Worm (Caenorhabditis elegans) whole organism, young adult: ENCODE measurements around the gene Y47G7B.2.

Source experiments
- B0019.2 ChIP-seq: fragments of 200-800 bp; sonication (Bioruptor generic); conservative IDR thresholded peaks from 2 replicates; pipeline ENCODE4 v1.3.6; 2022; ENCODE audit warnings: missing genetic modification reagents, missing genetic modification characterization, missing compliant biosample characterization
- B0261.1 ChIP-seq: sonication (generic microtip); optimal IDR thresholded peaks from 2 replicates; lab custom pipeline; 2016; ENCODE audit warnings: mild to moderate bottlenecking, missing genetic modification characterization, moderate library complexity, missing compliant biosample characterization
- C06A6.2 ChIP-seq: fragments of 200-800 bp; sonication (Bioruptor generic); conservative IDR thresholded peaks from 2 replicates; pipeline ENCODE4 v1.3.6; 2022; ENCODE audit warnings: missing genetic modification characterization, missing compliant biosample characterization
- D2030.7 ChIP-seq: fragments of 200-800 bp; sonication (Bioruptor generic); IDR thresholded peaks from 2 replicates; pipeline ENCODE4 v1.3.6; 2022; ENCODE audit warnings: missing genetic modification reagents, missing genetic modification characterization, missing compliant biosample characterization
- F10E7.11 ChIP-seq: sonication (generic microtip); optimal IDR thresholded peaks from 2 replicates; lab custom pipeline; 2017; ENCODE audit warnings: mild to moderate bottlenecking, missing genetic modification characterization, moderate library complexity, missing compliant biosample characterization
- F33H1.4 ChIP-seq: fragments of 200-800 bp; sonication (Bioruptor generic); IDR thresholded peaks from 2 replicates; pipeline ENCODE4 v1.3.6; 2022; ENCODE audit warnings: missing genetic modification reagents, missing genetic modification characterization, missing compliant biosample characterization
- F39B2.1 ChIP-seq: fragments of 200-800 bp; sonication (Bioruptor generic); IDR thresholded peaks from 2 replicates; pipeline ENCODE4 v1.3.6; 2022; ENCODE audit warnings: missing genetic modification reagents, missing genetic modification characterization, missing compliant biosample characterization
- F49E8.2 ChIP-seq: sonication (generic microtip); optimal IDR thresholded peaks from 3 replicates; lab custom pipeline; 2017; ENCODE audit warnings: missing genetic modification characterization, mild to moderate bottlenecking, missing compliant biosample characterization, antibody characterized with exemption, moderate library complexity; ENCODE audit not compliant: insufficient read depth
- F57A8.1 ChIP-seq: fragments of 200-800 bp; sonication (Bioruptor generic); optimal IDR thresholded peaks from 2 replicates; lab custom pipeline; 2018; ENCODE audit warnings: mild to moderate bottlenecking, missing genetic modification characterization, moderate library complexity, missing compliant biosample characterization
- F57C9.4 ChIP-seq: sonication (generic microtip); optimal IDR thresholded peaks from 2 replicates; lab custom pipeline; 2017; ENCODE audit warnings: mild to moderate bottlenecking, missing genetic modification characterization, missing compliant biosample characterization
- K12H6.12 ChIP-seq: fragments of 200-800 bp; sonication (Bioruptor generic); optimal IDR thresholded peaks from 2 replicates; lab custom pipeline; 2018; ENCODE audit warnings: mild to moderate bottlenecking, missing genetic modification characterization, missing compliant biosample characterization
- Y53F4B.3 ChIP-seq: fragments of 200-800 bp; sonication (Bioruptor generic); IDR thresholded peaks from 2 replicates; pipeline ENCODE4 v1.3.6; 2022; ENCODE audit warnings: missing genetic modification reagents, missing genetic modification characterization, missing compliant biosample characterization
- Y67H2A.10 ChIP-seq: fragments of 200-800 bp; sonication (Bioruptor generic); conservative IDR thresholded peaks from 2 replicates; pipeline ENCODE4 v1.3.6; 2022; ENCODE audit warnings: missing genetic modification reagents, missing genetic modification characterization, missing compliant biosample characterization
- aptf-2 ChIP-seq: fragments of 200-800 bp; sonication (Bioruptor generic); conservative IDR thresholded peaks from 2 replicates; pipeline ENCODE4 v1.3.6; 2022; ENCODE audit warnings: missing genetic modification reagents, missing genetic modification characterization, missing compliant biosample characterization
- attf-5 ChIP-seq: fragments of 200-800 bp; sonication (Bioruptor generic); optimal IDR thresholded peaks from 2 replicates; lab custom pipeline; 2018; ENCODE audit warnings: mild to moderate bottlenecking, missing genetic modification characterization, missing compliant biosample characterization
- bed-2 ChIP-seq: fragments of 200-800 bp; sonication (Bioruptor generic); IDR thresholded peaks from 2 replicates; pipeline ENCODE4 v1.3.6; 2022; ENCODE audit warnings: missing genetic modification reagents, missing genetic modification characterization, missing compliant biosample characterization
- ceh-27 ChIP-seq: fragments of 200-800 bp; sonication (Bioruptor generic); optimal IDR thresholded peaks from 2 replicates; lab custom pipeline; 2018; ENCODE audit warnings: mild to moderate bottlenecking, missing genetic modification characterization, moderate library complexity, missing compliant biosample characterization
- die-1 ChIP-seq: sonication (generic microtip); optimal IDR thresholded peaks from 2 replicates; lab custom pipeline; 2016; ENCODE audit warnings: missing genotype, mild to moderate bottlenecking, missing genetic modification characterization, missing compliant biosample characterization
- dox-1 ChIP-seq: fragments of 200-800 bp; sonication (Bioruptor generic); IDR thresholded peaks from 2 replicates; pipeline ENCODE4 v1.3.6; 2022; ENCODE audit warnings: missing genetic modification reagents, missing genetic modification characterization, missing compliant biosample characterization
- efl-1 ChIP-seq: fragments of 150-350 bp; optimal IDR thresholded peaks from 2 replicates; lab custom pipeline; 2014; ENCODE audit warnings: missing biosample characterization, missing genetic modification reagents, missing genetic modification characterization
- egrh-3 ChIP-seq: fragments of 200-800 bp; sonication (Bioruptor generic); IDR thresholded peaks from 2 replicates; pipeline ENCODE4 v1.3.6; 2022; ENCODE audit warnings: missing genetic modification reagents, missing genetic modification characterization, missing compliant biosample characterization
- him-1 ChIP-seq: sonication (generic microtip); optimal IDR thresholded peaks from 2 replicates; lab custom pipeline; 2016; ENCODE audit warnings: missing genotype, missing genetic modification reagents, missing genetic modification characterization, missing compliant biosample characterization
- hlh-26 ChIP-seq: fragments of 200-800 bp; sonication (Bioruptor generic); conservative IDR thresholded peaks from 2 replicates; pipeline ENCODE4 v1.3.6; 2022; ENCODE audit warnings: missing genetic modification reagents, missing genetic modification characterization, missing compliant biosample characterization
- hmg-1.2 ChIP-seq: fragments of 200-800 bp; sonication (Bioruptor generic); IDR thresholded peaks from 2 replicates; pipeline ENCODE4 v1.3.6; 2022; ENCODE audit warnings: missing genetic modification reagents, missing genetic modification characterization, missing compliant biosample characterization
- hsf-1 ChIP-seq: fragments of 200-800 bp; sonication (Bioruptor generic); IDR thresholded peaks from 2 replicates; pipeline ENCODE4 v1.3.6; 2022; ENCODE audit warnings: missing genetic modification reagents, missing genetic modification characterization, missing compliant biosample characterization
- lag-1 ChIP-seq: fragments of 200-800 bp; sonication (Bioruptor generic); IDR thresholded peaks from 2 replicates; pipeline ENCODE4 v1.3.6; 2022; ENCODE audit warnings: missing genetic modification reagents, missing genetic modification characterization, missing compliant biosample characterization
- let-526 ChIP-seq: fragments of 200-800 bp; sonication (Bioruptor generic); IDR thresholded peaks from 2 replicates; pipeline ENCODE4 v1.3.6; 2022; ENCODE audit warnings: missing genetic modification reagents, missing genetic modification characterization, missing compliant biosample characterization
- lin-26 ChIP-seq: fragments of 200-800 bp; sonication (Bioruptor generic); IDR thresholded peaks from 2 replicates; pipeline ENCODE4 v1.3.6; 2022; ENCODE audit warnings: missing genetic modification reagents, missing genetic modification characterization, missing compliant biosample characterization
- lin-54 ChIP-seq: fragments of 200-800 bp; sonication (Bioruptor generic); optimal IDR thresholded peaks from 2 replicates; lab custom pipeline; 2018; ENCODE audit warnings: mild to moderate bottlenecking, missing genetic modification characterization, missing compliant biosample characterization
- lsl-1 ChIP-seq: fragments of 200-800 bp; sonication (Bioruptor generic); optimal IDR thresholded peaks from 2 replicates; lab custom pipeline; 2018; ENCODE audit warnings: mild to moderate bottlenecking, missing genetic modification characterization, moderate library complexity, missing compliant biosample characterization
- madf-6 ChIP-seq: fragments of 200-800 bp; sonication (Bioruptor generic); IDR thresholded peaks from 2 replicates; pipeline ENCODE4 v1.3.6; 2022; ENCODE audit warnings: missing genetic modification reagents, missing genetic modification characterization, missing compliant biosample characterization
- nhr-27 ChIP-seq: fragments of 200-800 bp; sonication (Bioruptor generic); optimal IDR thresholded peaks from 2 replicates; lab custom pipeline; 2018; ENCODE audit warnings: mild to moderate bottlenecking, missing genetic modification characterization, moderate library complexity, missing compliant biosample characterization
- pbrm-1 ChIP-seq: fragments of 200-800 bp; sonication (Bioruptor generic); IDR thresholded peaks from 2 replicates; pipeline ENCODE4 v1.3.6; 2022; ENCODE audit warnings: missing genetic modification reagents, missing genetic modification characterization, missing compliant biosample characterization
- rcor-1 ChIP-seq: fragments of 200-800 bp; sonication (Bioruptor generic); IDR thresholded peaks from 2 replicates; pipeline ENCODE4 v1.3.6; 2022; ENCODE audit warnings: missing genetic modification reagents, missing genetic modification characterization, missing compliant biosample characterization
- sdz-38 ChIP-seq: sonication (generic microtip); optimal IDR thresholded peaks from 2 replicates; lab custom pipeline; 2016; ENCODE audit warnings: missing genotype, missing genetic modification characterization, missing compliant biosample characterization
- somi-1 ChIP-seq: fragments of 200-800 bp; sonication (Bioruptor generic); optimal IDR thresholded peaks from 2 replicates; lab custom pipeline; 2018; ENCODE audit warnings: mild to moderate bottlenecking, missing genetic modification characterization, missing compliant biosample characterization
- tbp1 ChIP-seq: fragments of 200-800 bp; sonication (Bioruptor generic); optimal IDR thresholded peaks from 2 replicates; lab custom pipeline; 2018; ENCODE audit warnings: mild to moderate bottlenecking, missing genetic modification characterization, missing compliant biosample characterization
- unc-130 ChIP-seq: sonication (generic microtip); optimal IDR thresholded peaks from 2 replicates; lab custom pipeline; 2016; ENCODE audit warnings: missing genetic modification reagents, missing genetic modification characterization, missing compliant biosample characterization
- unc-62 ChIP-seq: fragments of 150-350 bp; optimal IDR thresholded peaks from 2 replicates; lab custom pipeline; 2014; ENCODE audit warnings: missing biosample characterization, missing genetic modification reagents, missing genetic modification characterization
- zfh-2 ChIP-seq: fragments of 200-800 bp; sonication (Bioruptor generic); conservative IDR thresholded peaks from 2 replicates; pipeline ENCODE4 v1.3.6; 2022; ENCODE audit warnings: missing genetic modification reagents, missing genetic modification characterization, missing compliant biosample characterization
- ztf-18 ChIP-seq: sonication (generic microtip); optimal IDR thresholded peaks from 2 replicates; lab custom pipeline; 2016; ENCODE audit warnings: missing genotype, mild to moderate bottlenecking, missing genetic modification characterization, missing compliant biosample characterization
- ztf-28 ChIP-seq: fragments of 200-800 bp; sonication (Bioruptor generic); IDR thresholded peaks from 2 replicates; pipeline ENCODE4 v1.3.6; 2022; ENCODE audit warnings: missing genetic modification reagents, missing genetic modification characterization, missing compliant biosample characterization

Y47G7B.2 gene

DNA sequence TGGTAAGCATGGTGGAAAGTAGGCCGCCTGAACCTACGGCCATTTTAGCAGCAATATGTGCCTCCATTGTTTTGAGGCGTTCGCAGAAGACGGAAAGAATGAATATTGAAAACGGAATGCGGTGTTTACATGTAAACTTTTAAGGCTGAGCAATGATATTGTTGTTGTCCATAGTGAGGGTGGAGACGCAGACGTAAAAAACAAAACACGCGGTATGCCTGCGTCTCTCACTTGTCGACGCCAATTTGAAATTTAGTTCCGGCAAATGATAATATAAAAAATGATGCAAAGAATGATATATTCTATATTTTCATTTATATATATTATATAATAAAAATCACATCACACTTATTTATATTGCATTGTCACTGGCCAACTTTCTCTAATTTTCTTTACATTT is at the start of gene Y47G7B.2:
Y47G7B.2 (minus strand) TSS at position 143 of the 400 bp plus-strand sequence.
- TF ChIP-seq attf-5, result peak; percentile 18
- peak; percentile 59; the same call in 1 of the 2 replicates for TF ChIP-seq hmg-1.2 (GFP tag; lab: Robert Waterston, UW)
- TF ChIP-seq hsf-1, result no peak
- TF ChIP-seq F57A8.1 (GFP tag; lab: Kevin White, UChicago), result no peak

DNA sequence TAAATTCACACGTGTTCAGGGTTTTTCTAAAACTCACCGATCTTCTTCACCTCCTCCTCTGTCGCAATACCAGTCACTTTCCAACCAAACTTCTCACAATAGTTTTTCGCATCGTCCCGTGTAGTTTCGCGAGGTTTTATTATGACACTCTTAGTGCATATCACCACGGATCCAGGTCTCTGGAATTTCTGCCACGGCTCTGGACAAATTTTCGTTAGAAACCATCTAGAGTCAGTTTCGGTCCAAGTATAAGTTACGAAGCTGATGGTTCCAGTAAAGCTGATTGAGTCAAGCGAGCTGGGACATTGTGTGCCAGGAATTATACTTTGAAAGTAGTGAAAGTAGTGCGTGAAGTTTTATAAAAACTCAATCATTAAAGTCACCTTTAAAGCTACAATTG is 48.5 kb upstream of the Y47G7B.2 start:
- TF ChIP-seq Y67H2A.10 (no peak), rcor-1 (GFP tag; lab: Robert Waterston, UW) (no peak), nhr-27 (no peak), C06A6.2 (GFP tag; lab: Robert Waterston, UW) (no peak), F49E8.2 (tag; lab: Kevin White, UChicago) (no peak), pbrm-1 (no peak), let-526 (GFP tag; lab: Robert Waterston, UW) (no peak), B0019.2 (GFP tag; lab: Robert Waterston, UW) (no peak), die-1 (tag; lab: Kevin White, UChicago) (no peak), F39B2.1 (GFP tag; lab: Robert Waterston, UW) (no peak)

DNA sequence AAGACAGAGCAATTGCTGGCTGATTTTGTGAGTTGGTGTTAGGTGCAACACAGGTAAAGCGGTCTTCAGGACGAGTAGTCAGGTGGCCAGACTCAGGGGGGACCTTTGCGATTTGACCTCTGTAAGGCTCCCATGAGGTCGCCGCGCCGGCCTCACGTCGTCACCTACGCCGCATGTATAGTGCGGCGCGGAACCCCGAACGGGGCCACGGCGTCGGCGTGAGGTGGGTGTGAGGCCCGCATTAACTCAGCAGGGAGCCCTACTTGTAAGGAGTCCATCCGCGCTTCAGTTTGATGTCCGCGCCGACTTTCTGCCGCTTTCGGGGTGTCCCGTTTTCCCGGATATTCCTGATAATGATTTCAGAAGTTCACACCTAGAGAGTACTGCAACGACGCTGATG is 46.8 kb upstream of the Y47G7B.2 start:
- TF ChIP-seq unc-62 (GFP tag; lab: Kevin White, UChicago) (no peak), egrh-3 (GFP tag; lab: Robert Waterston, UW) (peak; percentile 52; the same call in 1 of the 2 replicates), lin-26 (GFP tag; lab: Robert Waterston, UW) (0 out of 2 replicates have a peak, but pooled peaks have one; percentile 4), zfh-2 (GFP tag; lab: Robert Waterston, UW) (peak; percentile 73), ztf-18 (no peak)

DNA sequence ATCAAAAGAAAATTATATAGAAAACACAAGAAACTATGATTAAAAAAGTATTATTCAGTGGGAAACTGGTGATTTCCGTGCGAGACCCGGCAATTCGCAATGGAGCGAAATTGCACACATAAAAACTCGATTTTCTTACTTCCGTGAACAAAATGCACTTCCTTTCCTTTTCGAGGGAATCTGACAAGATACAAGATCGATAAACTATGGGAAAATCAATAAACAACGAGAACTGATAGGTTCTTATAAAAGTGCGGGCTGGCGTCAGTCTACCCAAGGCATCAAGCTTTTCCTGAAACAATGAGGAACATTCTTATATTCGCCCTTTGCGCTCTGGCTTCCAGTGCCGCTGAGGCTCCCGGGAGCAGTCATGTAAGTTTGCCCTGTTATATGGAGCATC is 45.2 kb upstream of the Y47G7B.2 start, which contains the start of gene F29A7.3:
F29A7.3 (plus strand) TSS at position 301 of the 400 bp plus-strand sequence.
- no peak for TF ChIP-seq efl-1 (GFP tag; lab: Kevin White, UChicago)
- TF ChIP-seq ceh-27 (GFP tag; lab: Kevin White, UChicago), result no peak
- TF ChIP-seq sdz-38 (tag; lab: Kevin White, UChicago), result no peak
- no peak for TF ChIP-seq lag-1 (GFP tag; lab: Robert Waterston, UW)
- no peak for TF ChIP-seq F10E7.11 (tag; lab: Kevin White, UChicago)
- no peak for TF ChIP-seq hlh-26 (GFP tag; lab: Robert Waterston, UW)
- no peak for TF ChIP-seq F57C9.4 (tag; lab: Kevin White, UChicago)

DNA sequence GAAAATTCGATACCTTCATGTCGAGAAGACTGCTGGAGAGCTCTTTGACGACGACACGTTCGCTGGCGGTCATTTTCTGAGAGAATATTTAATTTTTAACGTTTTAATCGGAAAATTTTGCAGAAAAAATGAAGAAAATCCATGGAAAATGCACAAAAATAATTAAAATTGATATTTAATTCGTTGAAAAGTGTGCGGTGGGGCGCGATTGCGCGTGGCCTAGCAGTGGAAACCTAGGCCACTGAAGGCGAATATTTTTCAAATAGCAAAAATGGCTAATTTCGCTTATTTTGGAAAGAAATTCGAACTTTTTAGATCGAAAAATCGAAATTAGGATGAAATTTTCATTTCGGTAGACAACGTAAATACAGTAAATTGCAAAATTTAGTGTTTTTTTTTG is 44.7 kb upstream of the Y47G7B.2 start, which contains the start of gene F29A7.6:
F29A7.6 (minus strand) TSS at position 76 of the 400 bp plus-strand sequence.
- TF ChIP-seq unc-130 (GFP tag; lab: Kevin White, UChicago), result peak; percentile 35
- peak; percentile 36; the same call in 1 of the 2 replicates for TF ChIP-seq F33H1.4 (GFP tag; lab: Robert Waterston, UW)
- TF ChIP-seq Y53F4B.3 (GFP tag; lab: Robert Waterston, UW), result no peak
- TF ChIP-seq aptf-2, result peak; percentile 54; the same call in 1 of the 2 replicates
- peak; percentile 21 for TF ChIP-seq tbp1
- peak; percentile 63; the same call in 1 of the 2 replicates for TF ChIP-seq dox-1 (GFP tag; lab: Robert Waterston, UW)
- peak; percentile 55 for TF ChIP-seq lin-54 (GFP tag; lab: Kevin White, UChicago)
- peak; percentile 55 for TF ChIP-seq D2030.7 (GFP tag; lab: Robert Waterston, UW)
- TF ChIP-seq B0261.1 (tag; lab: Kevin White, UChicago), result no peak
- TF ChIP-seq lsl-1 (GFP tag; lab: Kevin White, UChicago), result peak; percentile 13
- TF ChIP-seq K12H6.12, result peak; percentile 31
- no peak for TF ChIP-seq him-1
- peak; percentile 35; the same call in 1 of the 2 replicates for TF ChIP-seq rcor-1 (GFP tag; lab: Robert Waterston, UW)
- no peak for TF ChIP-seq egrh-3 (GFP tag; lab: Robert Waterston, UW)
- no peak for TF ChIP-seq somi-1 (GFP tag; lab: Kevin White, UChicago)
- peak; percentile 69; the same call in 1 of the 2 replicates for TF ChIP-seq ztf-28 (GFP tag; lab: Robert Waterston, UW)
- peak; percentile 62 for TF ChIP-seq madf-6 (GFP tag; lab: Robert Waterston, UW)
- TF ChIP-seq unc-62 (GFP tag; lab: Kevin White, UChicago), result no peak
- TF ChIP-seq bed-2, result 0 out of 2 replicates have a peak, but pooled peaks have one; percentile 55
- peak; percentile 66 for TF ChIP-seq attf-5
- TF ChIP-seq lag-1 (GFP tag; lab: Robert Waterston, UW), result no peak
